Worm (Caenorhabditis elegans): Measurements from ENCODE around the gene math-33.

- no peak for TF ChIP-seq nhr-237 (tag; optimal IDR thresholded peaks at IDR 0.05)
- TF ChIP-seq fkh-10 (GFP tag; optimal IDR thresholded peaks at IDR 0.05): no peak
- TF ChIP-seq egl-27 (tag; optimal IDR thresholded peaks at IDR 0.05): no peak
- TF ChIP-seq aly-2 (tag; optimal IDR thresholded peaks at IDR 0.05): no peak
- no peak for TF ChIP-seq zag-1 (tag; optimal IDR thresholded peaks at IDR 0.05)
- no peak for TF ChIP-seq lin-15B (tag; optimal IDR thresholded peaks at IDR 0.05)
- no peak for TF ChIP-seq elt-2 (tag; optimal IDR thresholded peaks at IDR 0.05)
- no peak for TF ChIP-seq elt-3 (tag; optimal IDR thresholded peaks at IDR 0.05)
- no peak for TF ChIP-seq ceh-16 (tag; optimal IDR thresholded peaks at IDR 0.05)
- TF ChIP-seq lin-39 (tag; optimal IDR thresholded peaks at IDR 0.05): no peak
- no peak for TF ChIP-seq nhr-43 (tag; optimal IDR thresholded peaks at IDR 0.05; ENCODE audit: poor library complexity, severe bottlenecking)
- TF ChIP-seq elt-1 (tag; optimal IDR thresholded peaks at IDR 0.05): no peak
- no peak for TF ChIP-seq fos-1 (tag; optimal IDR thresholded peaks at IDR 0.05)
Observed at ce11 chrV:11127197-11127596, 13.5 kb downstream of the math-33 start, which contains the start of gene jmjd-5.

Measured in whole organism, L3 larva.